Worm (Caenorhabditis elegans) whole organism, L4 larva: ENCODE data around the gene srg-5.

ENCODE experiments used
- F26F4.8 ChIP-seq: fragments of 200-800 bp; sonication (Bioruptor generic); conservative IDR thresholded peaks from 2 replicates; pipeline ENCODE4 v1.3.6; 2022; ENCODE audit warnings: missing genetic modification characterization, missing compliant biosample characterization
- F37D6.2 ChIP-seq: sonication (generic microtip); optimal IDR thresholded peaks from 2 replicates; lab custom pipeline; 2016; ENCODE audit warnings: mild to moderate bottlenecking, missing genetic modification characterization, missing compliant biosample characterization
- F49E8.2 ChIP-seq: sonication (generic microtip); optimal IDR thresholded peaks from 2 replicates; lab custom pipeline; 2016; ENCODE audit warnings: missing compliant biosample characterization, mild to moderate bottlenecking, missing genetic modification characterization, borderline replicate concordance
- Y105C5A.15 ChIP-seq: fragments of 200-800 bp; sonication (Bioruptor generic); IDR thresholded peaks from 2 replicates; pipeline ENCODE4 v1.3.6; 2022; ENCODE audit warnings: missing genetic modification characterization, missing compliant biosample characterization
- Y75B8A.6 ChIP-seq: fragments of 200-800 bp; sonication (Bioruptor generic); IDR thresholded peaks from 2 replicates; pipeline ENCODE4 v1.3.6; 2022; ENCODE audit warnings: missing genetic modification reagents, missing genetic modification characterization, missing compliant biosample characterization
- ZK337.2 ChIP-seq: fragments of 200-800 bp; sonication (Bioruptor generic); IDR thresholded peaks from 2 replicates; pipeline ENCODE4 v1.3.6; 2022; ENCODE audit warnings: missing genetic modification reagents, missing genetic modification characterization, missing compliant biosample characterization
- aly-2 ChIP-seq: sonication (generic microtip); optimal IDR thresholded peaks from 2 replicates; lab custom pipeline; 2018; ENCODE audit warnings: missing biosample characterization, missing genetic modification characterization
- ama-1 ChIP-seq: fragments of 150-350 bp; optimal IDR thresholded peaks from 2 replicates; lab custom pipeline; 2014; ENCODE audit warnings: inconsistent platforms, mixed read lengths
- ceh-44 ChIP-seq: fragments of 200-800 bp; sonication (Bioruptor generic); IDR thresholded peaks from 2 replicates; pipeline ENCODE4 v1.3.6; 2022; ENCODE audit warnings: missing genetic modification reagents, missing genetic modification characterization, missing compliant biosample characterization
- ceh-62 ChIP-seq: sonication (generic microtip); optimal IDR thresholded peaks from 2 replicates; lab custom pipeline; 2017; ENCODE audit warnings: missing biosample characterization, missing genetic modification characterization
- cey-2 ChIP-seq: sonication (generic microtip); optimal IDR thresholded peaks from 3 replicates; lab custom pipeline; 2017; ENCODE audit warnings: missing genetic modification characterization, mild to moderate bottlenecking, missing compliant biosample characterization, antibody characterized with exemption, borderline replicate concordance; ENCODE audit not compliant: insufficient read depth
- ctbp-1 ChIP-seq: fragments of 200-800 bp; sonication (Bioruptor generic); IDR thresholded peaks from 2 replicates; pipeline ENCODE4 v1.3.6; 2022; ENCODE audit warnings: missing genetic modification reagents, missing genetic modification characterization, missing compliant biosample characterization
- daf-16 ChIP-seq, 3 experiments: sonication (generic microtip); optimal IDR thresholded peaks; 2 replicates each; lab custom pipeline; 2016 to 2017; ENCODE audit warnings: missing genetic modification characterization in 3 of 3, missing genetic modification reagents in 3 of 3, mild to moderate bottlenecking in 2 of 3, missing compliant biosample characterization in 2 of 3, missing biosample characterization in 1 of 3, moderate library complexity in 1 of 3
- daf-19 ChIP-seq: fragments of 200-800 bp; sonication (Bioruptor generic); conservative IDR thresholded peaks from 2 replicates; pipeline ENCODE4 v1.3.6; 2022; ENCODE audit warnings: missing genetic modification characterization, missing compliant biosample characterization
- daf-8 ChIP-seq: fragments of 200-800 bp; sonication (Bioruptor generic); IDR thresholded peaks from 2 replicates; pipeline ENCODE4 v1.3.6; 2022; ENCODE audit warnings: missing genetic modification characterization, missing compliant biosample characterization
- dmd-6 ChIP-seq: fragments of 200-800 bp; sonication (Bioruptor generic); IDR thresholded peaks from 2 replicates; pipeline ENCODE4 v1.3.6; 2022; ENCODE audit warnings: missing genetic modification reagents, missing genetic modification characterization, missing compliant biosample characterization
- dmd-9 ChIP-seq: fragments of 200-800 bp; sonication (Bioruptor generic); IDR thresholded peaks from 2 replicates; pipeline ENCODE4 v1.3.6; 2022; ENCODE audit warnings: missing genetic modification reagents, missing genetic modification characterization, missing compliant biosample characterization
- dve-1 ChIP-seq: sonication (generic microtip); optimal IDR thresholded peaks from 2 replicates; lab custom pipeline; 2017; ENCODE audit warnings: antibody characterized with exemption, mild to moderate bottlenecking, missing genetic modification characterization, missing compliant biosample characterization; ENCODE audit not compliant: insufficient read depth
- egl-43 ChIP-seq: fragments of 200-800 bp; sonication (Bioruptor generic); IDR thresholded peaks from 2 replicates; pipeline ENCODE4 v1.3.6; 2022; ENCODE audit warnings: missing genetic modification reagents, missing genetic modification characterization, missing compliant biosample characterization
- fkh-10 ChIP-seq: fragments of 150-350 bp; optimal IDR thresholded peaks from 2 replicates; lab custom pipeline; 2014; ENCODE audit warnings: missing biosample characterization, missing genetic modification reagents, missing genetic modification characterization
- gei-8 ChIP-seq: fragments of 200-800 bp; sonication (Bioruptor generic); optimal IDR thresholded peaks from 2 replicates; lab custom pipeline; 2018; ENCODE audit warnings: mild to moderate bottlenecking, missing genetic modification characterization, missing compliant biosample characterization
- hif-1 ChIP-seq, 2 experiments: sonication (generic microtip); optimal IDR thresholded peaks; 2 replicates each; lab custom pipeline; 2016 to 2017; ENCODE audit warnings: missing compliant biosample characterization in 2 of 2, missing genetic modification characterization in 2 of 2, missing genetic modification reagents in 2 of 2, missing genotype in 2 of 2, mild to moderate bottlenecking in 1 of 2
- lin-13 ChIP-seq: fragments of 150-350 bp; optimal IDR thresholded peaks from 2 replicates; lab custom pipeline; 2014; ENCODE audit warnings: missing biosample characterization, missing genetic modification reagents, missing genetic modification characterization
- lin-15B ChIP-seq: fragments of 150-350 bp; sonication (generic microtip); optimal IDR thresholded peaks from 3 replicates; lab custom pipeline; 2014; ENCODE audit warnings: missing biosample characterization, missing genetic modification characterization
- lin-38 ChIP-seq: fragments of 200-800 bp; sonication (Bioruptor generic); IDR thresholded peaks from 2 replicates; pipeline ENCODE4 v1.3.6; 2022; ENCODE audit warnings: missing genetic modification reagents, missing genetic modification characterization, missing compliant biosample characterization
- madf-9 ChIP-seq: fragments of 200-800 bp; sonication (Bioruptor generic); conservative IDR thresholded peaks from 2 replicates; pipeline ENCODE4 v1.3.6; 2022; ENCODE audit warnings: missing genetic modification reagents, missing genetic modification characterization, missing compliant biosample characterization
- mdl-1 ChIP-seq, 2 experiments: fragments of 150-350 bp in 1 of 2; sonication (generic microtip) in 1 of 2; optimal IDR thresholded peaks; 2 replicates each; lab custom pipeline; 2014 to 2017; ENCODE audit warnings: missing biosample characterization in 2 of 2, missing genetic modification characterization in 2 of 2
- mdt-29 ChIP-seq: fragments of 200-800 bp; sonication (Bioruptor generic); IDR thresholded peaks from 2 replicates; pipeline ENCODE4 v1.3.6; 2022; ENCODE audit warnings: missing genetic modification reagents, missing genetic modification characterization, missing compliant biosample characterization
- mep-1 ChIP-seq: fragments of 150-350 bp; sonication (generic microtip); optimal IDR thresholded peaks from 3 replicates; lab custom pipeline; 2014; ENCODE audit warnings: missing biosample characterization, missing genetic modification characterization
- mes-2 ChIP-seq: sonication (generic microtip); optimal IDR thresholded peaks from 2 replicates; lab custom pipeline; 2016; ENCODE audit warnings: missing genotype, mild to moderate bottlenecking, missing genetic modification characterization, missing compliant biosample characterization; ENCODE audit not compliant: poor library complexity, severe bottlenecking
- nhr-102 ChIP-seq: sonication (generic microtip); optimal IDR thresholded peaks from 2 replicates; lab custom pipeline; 2016; ENCODE audit warnings: mild to moderate bottlenecking, missing genetic modification characterization, moderate library complexity, missing compliant biosample characterization
- nhr-48 ChIP-seq: sonication (generic microtip); optimal IDR thresholded peaks from 2 replicates; lab custom pipeline; 2016; ENCODE audit warnings: mild to moderate bottlenecking, missing genetic modification characterization, missing compliant biosample characterization
- nhr-6 ChIP-seq: fragments of 150-350 bp; optimal IDR thresholded peaks from 2 replicates; lab custom pipeline; 2014; ENCODE audit warnings: missing biosample characterization, missing genetic modification characterization
- pha-4 ChIP-seq, 2 experiments: fragments of 150-350 bp in 1 of 2; fragments of 200-800 bp in 1 of 2; sonication (Bioruptor generic) in 1 of 2; IDR thresholded peaks in 1 of 2; optimal IDR thresholded peaks in 1 of 2; 2 replicates each; pipeline versions ENCODE4 v1.3.6 to Lab custom; 2014 to 2022; ENCODE audit warnings: missing genetic modification characterization in 2 of 2, missing genetic modification reagents in 2 of 2, missing biosample characterization in 1 of 2, missing compliant biosample characterization in 1 of 2
- snpc-1.2 ChIP-seq: fragments of 200-800 bp; sonication (Bioruptor generic); IDR thresholded peaks from 2 replicates; pipeline ENCODE4 v1.3.6; 2022; ENCODE audit warnings: missing genetic modification reagents, missing genetic modification characterization, missing compliant biosample characterization
- tra-1 ChIP-seq: fragments of 200-800 bp; sonication (Bioruptor generic); IDR thresholded peaks from 2 replicates; pipeline ENCODE4 v1.3.6; 2022; ENCODE audit warnings: missing genetic modification reagents, missing genetic modification characterization, missing compliant biosample characterization
- unc-62 ChIP-seq, 3 experiments: fragments of 150-350 bp in 1 of 3; sonication (generic microtip); optimal IDR thresholded peaks in 2 of 3; peaks in 1 of 3; 1 replicate in 1 of 3; 2 replicates in 2 of 3; lab custom pipeline; 2014 to 2017; ENCODE audit warnings: missing biosample characterization in 3 of 3, missing genetic modification characterization in 3 of 3, missing genetic modification reagents in 3 of 3, missing genotype in 1 of 3
- zag-1 ChIP-seq: fragments of 150-350 bp; optimal IDR thresholded peaks from 2 replicates; lab custom pipeline; 2014; ENCODE audit warnings: missing biosample characterization, missing genetic modification characterization
- zip-11 ChIP-seq: fragments of 200-800 bp; sonication (Bioruptor generic); IDR thresholded peaks from 2 replicates; pipeline ENCODE4 v1.3.6; 2022; ENCODE audit warnings: missing genetic modification characterization, missing compliant biosample characterization
- zip-2 ChIP-seq: fragments of 150-350 bp; optimal IDR thresholded peaks from 2 replicates; lab custom pipeline; 2014; ENCODE audit warnings: missing biosample characterization, missing genetic modification characterization
- ztf-7 ChIP-seq: fragments of 150-350 bp; optimal IDR thresholded peaks from 2 replicates; lab custom pipeline; 2014; ENCODE audit warnings: missing biosample characterization, missing genetic modification characterization

srg-5 gene

DNA sequence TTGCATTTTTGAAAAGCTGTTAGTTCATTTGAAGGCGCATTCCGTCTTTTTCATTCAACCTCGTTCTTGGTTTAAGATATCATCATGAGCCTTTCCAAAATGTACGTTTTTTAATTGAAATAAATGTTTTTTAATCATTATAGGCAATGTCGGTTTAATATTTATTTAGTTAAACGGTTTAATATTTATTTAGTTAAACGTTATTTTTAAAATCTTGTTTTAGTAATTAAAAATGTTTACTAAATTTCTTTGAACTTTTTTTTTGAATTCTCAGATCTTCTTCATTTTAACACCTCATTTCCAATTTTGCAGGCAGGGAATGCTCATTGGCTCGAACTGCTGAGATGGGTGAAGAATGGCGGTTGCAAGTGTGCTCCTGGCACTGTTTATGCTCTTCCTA lies 44.7 kb upstream of the srg-5 start, which contains the start of gene gar-2:
gar-2 (plus strand) TSS at position 301 of the 400 bp plus-strand sequence.
- TF ChIP-seq ceh-62 (tag; lab: Kevin White, UChicago) (no peak), ztf-7 (tag; lab: Kevin White, UChicago) (no peak), dmd-6 (no peak), madf-9 (GFP tag; lab: Robert Waterston, UW) (no peak), unc-62 (GFP tag; optimal IDR thresholded peaks at IDR 0.05 in 1 of 2; lab: Kevin White, UChicago) (no peak), unc-62 (tag; optimal IDR thresholded peaks at IDR 0.05; lab: Kevin White, UChicago) (no peak), daf-8 (GFP tag; lab: Robert Waterston, UW) (no peak), dve-1 (tag; lab: Kevin White, UChicago) (no peak), cey-2 (no peak), egl-43 (GFP tag; lab: Robert Waterston, UW) (no peak), ctbp-1 (GFP tag; lab: Robert Waterston, UW) (no peak), daf-16 (GFP tag; optimal IDR thresholded peaks at IDR 0.05; lab: Kevin White, UChicago) (no peak), daf-16 (tag; optimal IDR thresholded peaks at IDR 0.05; lab: Kevin White, UChicago) (no peak)

DNA sequence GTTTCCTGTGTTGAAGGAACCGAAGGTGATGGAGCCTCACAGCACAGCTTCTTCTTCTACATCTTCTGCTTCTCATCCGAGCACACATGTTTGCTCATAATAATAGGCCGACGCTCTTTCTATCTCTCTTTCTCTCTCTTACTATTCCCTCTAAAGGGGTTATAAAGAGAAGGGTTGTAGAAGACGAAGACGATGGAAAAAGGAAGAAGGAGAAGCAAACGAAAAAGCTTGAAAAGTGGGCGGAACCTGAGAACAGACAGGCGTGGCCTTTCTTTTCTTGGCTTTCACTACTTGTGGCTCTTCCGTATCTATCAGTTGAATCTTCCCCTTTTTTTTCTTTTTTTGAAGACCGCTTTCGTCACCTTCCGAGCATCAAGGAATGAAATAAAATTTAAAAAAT lies 43.5 kb upstream of the srg-5 start:
- TF ChIP-seq zip-2 (tag; lab: Kevin White, UChicago) (no peak), ctbp-1 (GFP tag; lab: Robert Waterston, UW) (0 out of 2 replicates have a peak, but pooled peaks have one; percentile 27), ama-1 (lab: Kevin White, UChicago) (no peak), aly-2 (tag; lab: Kevin White, UChicago) (no peak), zag-1 (tag; lab: Kevin White, UChicago) (no peak), fkh-10 (GFP tag; lab: Kevin White, UChicago) (peak; percentile 32), pha-4 (GFP tag; IDR thresholded peaks at IDR 0.05; lab: Robert Waterston, UW) (no peak), pha-4 (tag; optimal IDR thresholded peaks at IDR 0.05; lab: Kevin White, UChicago) (no peak), nhr-48 (tag; lab: Kevin White, UChicago) (no peak)

DNA sequence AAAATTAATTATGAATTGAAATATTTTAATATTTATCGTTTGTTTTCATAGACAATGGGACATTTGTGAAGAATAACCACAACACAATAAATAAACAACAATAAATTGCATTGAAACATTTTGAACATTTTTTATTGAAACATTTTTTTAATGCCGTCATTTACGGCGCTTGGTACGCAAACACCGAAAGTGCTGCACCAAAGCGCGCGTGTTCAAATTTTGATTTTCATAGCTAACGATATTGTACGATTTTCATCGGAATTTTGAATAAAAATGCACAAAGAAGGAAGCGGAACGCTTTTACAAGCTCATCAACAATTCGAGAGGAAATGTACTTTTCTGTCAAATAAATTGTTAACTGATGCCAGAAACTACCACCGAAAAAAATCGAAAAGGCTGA lies 39.4 kb upstream of the srg-5 start:
- TF ChIP-seq Y75B8A.6 (GFP tag; lab: Robert Waterston, UW) (no peak), cey-2 (no peak), madf-9 (GFP tag; lab: Robert Waterston, UW) (no peak), F37D6.2 (tag; lab: Kevin White, UChicago) (no peak), zip-11 (GFP tag; lab: Robert Waterston, UW) (no peak), ceh-62 (tag; lab: Kevin White, UChicago) (no peak), mdt-29 (GFP tag; lab: Robert Waterston, UW) (no peak), snpc-1.2 (GFP tag; lab: Robert Waterston, UW) (no peak), mdl-1 (tag; optimal IDR thresholded peaks at IDR 0.05; lab: Kevin White, UChicago) (no peak), dmd-9 (GFP tag; lab: Robert Waterston, UW) (no peak), ceh-44 (no peak), gei-8 (GFP tag; lab: Kevin White, UChicago) (no peak)

DNA sequence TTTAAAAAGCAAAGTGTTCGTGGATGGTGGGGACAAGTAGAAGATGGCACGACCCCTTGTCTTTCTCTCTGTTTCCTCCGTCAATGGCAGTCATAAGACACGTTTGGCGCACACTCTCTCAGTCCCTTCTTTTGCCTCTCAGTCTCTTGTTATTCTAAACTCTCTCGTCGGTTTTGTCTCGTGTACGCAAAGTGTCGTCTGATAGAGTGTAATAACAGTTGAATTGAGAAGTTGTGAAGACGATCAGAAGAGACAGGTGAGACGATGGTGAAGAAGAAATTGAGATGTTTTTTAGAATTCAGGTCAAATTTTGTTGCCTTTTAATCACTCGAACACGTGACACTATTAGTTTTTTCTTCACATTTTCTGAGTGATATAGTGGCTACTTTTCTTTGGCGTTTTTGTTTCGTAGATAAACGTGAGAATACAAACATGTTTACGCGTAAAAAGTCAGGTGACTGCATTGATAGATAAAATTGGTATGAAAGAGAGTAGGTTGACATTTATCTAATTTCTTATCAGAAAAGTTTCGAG lies 38.8 kb upstream of the srg-5 start, which contains the start of gene F47D12.9:
F47D12.9 (minus strand) TSS at position 267 of the 534 bp plus-strand sequence.
- TF ChIP-seq lin-13 (GFP tag; lab: Kevin White, UChicago): peak; percentile 71
- peak; percentile 32 for TF ChIP-seq gei-8 (GFP tag; lab: Kevin White, UChicago)
- TF ChIP-seq nhr-102 (tag; lab: Kevin White, UChicago): peak; percentile 55
- TF ChIP-seq aly-2 (tag; lab: Kevin White, UChicago): no peak
- peak; percentile 83 for TF ChIP-seq dve-1 (tag; lab: Kevin White, UChicago)
- peak; percentile 11 for TF ChIP-seq cey-2
- TF ChIP-seq hif-1 (tag; optimal IDR thresholded peaks at IDR 0.05; lab: Kevin White, UChicago): peak in 1 of 2 experiments; percentile 74
- peak; percentile 71 for TF ChIP-seq mes-2 (tag; lab: Kevin White, UChicago)
- TF ChIP-seq Y105C5A.15 (GFP tag; lab: Robert Waterston, UW): 0 out of 2 replicates have a peak, but pooled peaks have one; percentile 7
- peak; percentile 12 for TF ChIP-seq zip-2 (tag; lab: Kevin White, UChicago)
- TF ChIP-seq unc-62 (GFP tag; optimal IDR thresholded peaks at IDR 0.05 in 1 of 2; lab: Kevin White, UChicago): peak in 1 of 2 experiments; percentile 80
- TF ChIP-seq unc-62 (tag; optimal IDR thresholded peaks at IDR 0.05; lab: Kevin White, UChicago): no peak
- no peak for TF ChIP-seq lin-38 (GFP tag; lab: Robert Waterston, UW)
- 0 out of 2 replicates have a peak, but pooled peaks have one; percentile 19 for TF ChIP-seq dmd-9 (GFP tag; lab: Robert Waterston, UW)
- TF ChIP-seq lin-15B: no peak
- TF ChIP-seq nhr-6: peak; percentile 89
- TF ChIP-seq F49E8.2 (tag; lab: Kevin White, UChicago): no peak
- TF ChIP-seq mep-1 (tag; lab: Kevin White, UChicago): peak; percentile 81
- TF ChIP-seq ZK337.2 (GFP tag; lab: Robert Waterston, UW): no peak
- no peak; the same call in none of the 2 replicates for TF ChIP-seq tra-1 (GFP tag; lab: Robert Waterston, UW)
- no peak for TF ChIP-seq daf-19 (GFP tag; lab: Robert Waterston, UW)
- TF ChIP-seq F26F4.8: no peak
